Fruit fly (Drosophila melanogaster) whole organism, wandering third instar larva: ENCODE data around the gene CG13738.
A peak's percentile ranks its signal among the peaks of the same experiment; 100 is the strongest.

Experiments
- Abd-B ChIP-seq: fragments of >200 bp; optimal IDR thresholded peaks from 2 replicates; lab custom pipeline; 2017; ENCODE audit warnings: missing biosample characterization, missing genetic modification characterization
- CG32264 ChIP-seq: fragments of 200-800 bp; sonication (Bioruptor generic); optimal IDR thresholded peaks from 2 replicates; lab custom pipeline; 2016; ENCODE audit warnings: missing biosample characterization, missing genetic modification characterization
- CG9705 ChIP-seq: fragments of 200-800 bp; sonication (Bioruptor generic); optimal IDR thresholded peaks from 2 replicates; lab custom pipeline; 2018; ENCODE audit warnings: missing biosample characterization, mild to moderate bottlenecking, missing genetic modification characterization
- CrebA ChIP-seq: fragments of 200-800 bp; sonication (Bioruptor generic); optimal IDR thresholded peaks from 2 replicates; lab custom pipeline; 2016; ENCODE audit warnings: missing biosample characterization, mild to moderate bottlenecking, missing genetic modification characterization, borderline replicate concordance
- Dfd ChIP-seq: fragments of >200 bp; optimal IDR thresholded peaks from 2 replicates; lab custom pipeline; 2017; ENCODE audit warnings: missing biosample characterization, missing genetic modification characterization
- Dif ChIP-seq: fragments of 200-275, 200-300 bp; sonication (Bioruptor generic); optimal IDR thresholded peaks from 2 replicates; lab custom pipeline; 2018; ENCODE audit warnings: missing biosample characterization, missing genetic modification characterization; ENCODE audit not compliant: partially characterized antibody
- GATAd ChIP-seq: sonication (Bioruptor generic); optimal IDR thresholded peaks from 2 replicates; lab custom pipeline; 2016; ENCODE audit warnings: missing biosample characterization, missing genetic modification characterization
- HLH106 ChIP-seq: fragments of 200-800 bp; optimal IDR thresholded peaks from 3 replicates; lab custom pipeline; 2019; ENCODE audit warnings: missing biosample characterization, mild to moderate bottlenecking, missing genetic modification characterization, moderate library complexity
- Hnf4 ChIP-seq: fragments of 200-800 bp; sonication (Bioruptor generic); optimal IDR thresholded peaks from 2 replicates; lab custom pipeline; 2016; ENCODE audit warnings: missing biosample characterization, mild to moderate bottlenecking, missing genetic modification characterization
- Hr78 ChIP-seq: fragments of >200 bp; optimal IDR thresholded peaks from 2 replicates; lab custom pipeline; 2017; ENCODE audit warnings: missing biosample characterization, missing genetic modification characterization
- Hr83 ChIP-seq: fragments of 200-300 bp; sonication (Bioruptor generic); optimal IDR thresholded peaks from 2 replicates; lab custom pipeline; 2016; ENCODE audit warnings: missing biosample characterization, mild to moderate bottlenecking, missing genetic modification characterization, moderate library complexity; ENCODE audit not compliant: poor library complexity, severe bottlenecking
- Jra ChIP-seq: sonication (Bioruptor generic); optimal IDR thresholded peaks from 2 replicates; lab custom pipeline; 2016; ENCODE audit warnings: missing biosample characterization, missing genetic modification characterization
- Mio ChIP-seq: sonication (Bioruptor generic); optimal IDR thresholded peaks from 2 replicates; lab custom pipeline; 2016; ENCODE audit warnings: missing biosample characterization, missing genetic modification characterization
- Myc ChIP-seq: fragments of >200 bp; optimal IDR thresholded peaks from 2 replicates; lab custom pipeline; 2017
- N ChIP-seq: fragments of >200 bp; optimal IDR thresholded peaks from 2 replicates; lab custom pipeline; 2018; ENCODE audit warnings: missing biosample characterization, missing external identifiers, missing genetic modification characterization
- OdsH ChIP-seq: fragments of 200-800 bp; sonication (Bioruptor generic); optimal IDR thresholded peaks from 2 replicates; lab custom pipeline; 2016; ENCODE audit warnings: missing biosample characterization, mild to moderate bottlenecking, missing genetic modification characterization
- Rel ChIP-seq, 2 experiments: fragments of 200-800 bp; sonication (Bioruptor generic) in 1 of 2; optimal IDR thresholded peaks; 2 replicates in 1 of 2; 3 replicates in 1 of 2; lab custom pipeline; 2016 to 2019; ENCODE audit warnings: mild to moderate bottlenecking in 2 of 2, missing biosample characterization in 2 of 2, missing genetic modification characterization in 2 of 2, moderate library complexity in 1 of 2
- Sp1 ChIP-seq: fragments of 200-800 bp; sonication (Bioruptor generic); optimal IDR thresholded peaks from 3 replicates; lab custom pipeline; 2019; ENCODE audit warnings: missing biosample characterization, mild to moderate bottlenecking, missing genetic modification characterization, moderate library complexity
- Vsx2 ChIP-seq: fragments of 200-300, 225-300 bp; sonication (Bioruptor generic); optimal IDR thresholded peaks from 2 replicates; lab custom pipeline; 2018; ENCODE audit warnings: missing biosample characterization, missing genetic modification characterization; ENCODE audit not compliant: partially characterized antibody
- br ChIP-seq: fragments of 200-800 bp; sonication (Bioruptor generic); optimal IDR thresholded peaks from 2 replicates; lab custom pipeline; 2016; ENCODE audit warnings: missing biosample characterization, missing genetic modification characterization
- brk ChIP-seq: fragments of 200-800 bp; sonication (Bioruptor generic); optimal IDR thresholded peaks from 2 replicates; lab custom pipeline; 2016; ENCODE audit warnings: missing biosample characterization, mild to moderate bottlenecking, missing genetic modification characterization
- dl ChIP-seq, 2 experiments: fragments of 175-275, 200-275 bp in 1 of 2; fragments of 200-275 bp in 1 of 2; sonication (Bioruptor generic); optimal IDR thresholded peaks; lab custom pipeline; 2018; ENCODE audit warnings: mild to moderate bottlenecking in 2 of 2, missing biosample characterization in 2 of 2, missing genetic modification characterization in 2 of 2, moderate library complexity in 2 of 2; ENCODE audit not compliant: partially characterized antibody in 2 of 2, insufficient read depth in 1 of 2
- dmrt93B ChIP-seq: fragments of 200-800 bp; sonication (Bioruptor generic); optimal IDR thresholded peaks from 2 replicates; lab custom pipeline; 2018; ENCODE audit warnings: missing biosample characterization, mild to moderate bottlenecking, missing genetic modification characterization
- dsf ChIP-seq: sonication (Bioruptor generic); optimal IDR thresholded peaks from 2 replicates; lab custom pipeline; 2016; ENCODE audit warnings: missing biosample characterization, missing genetic modification characterization, borderline replicate concordance
- ey ChIP-seq: fragments of 200-800 bp; sonication (Bioruptor generic); optimal IDR thresholded peaks from 2 replicates; lab custom pipeline; 2016; ENCODE audit warnings: missing biosample characterization, missing genetic modification characterization
- foxo ChIP-seq, 2 experiments: fragments of 200-800 bp; sonication (Bioruptor generic); optimal IDR thresholded peaks; 2 replicates in 1 of 2; 3 replicates in 1 of 2; lab custom pipeline; 2016 to 2017; ENCODE audit warnings: missing biosample characterization in 2 of 2, missing genetic modification characterization in 2 of 2
- fru ChIP-seq: fragments of 200-800 bp; sonication (Bioruptor generic); optimal IDR thresholded peaks from 3 replicates; lab custom pipeline; 2016; ENCODE audit warnings: missing biosample characterization, mild to moderate bottlenecking, missing genetic modification characterization
- h ChIP-seq: fragments of 200-800 bp; sonication (Bioruptor generic); optimal IDR thresholded peaks from 3 replicates; lab custom pipeline; 2016; ENCODE audit warnings: missing biosample characterization, mild to moderate bottlenecking, missing genetic modification characterization
- jim ChIP-seq: fragments of 175-275, 200-325 bp; sonication (Bioruptor generic); optimal IDR thresholded peaks from 2 replicates; lab custom pipeline; 2016; ENCODE audit warnings: missing biosample characterization, mild to moderate bottlenecking, missing genetic modification characterization
- lola ChIP-seq: fragments of >200 bp; optimal IDR thresholded peaks from 2 replicates; lab custom pipeline; 2017; ENCODE audit warnings: missing biosample characterization, missing genetic modification characterization
- pan ChIP-seq: fragments of >200 bp; optimal IDR thresholded peaks from 2 replicates; lab custom pipeline; 2017
- psq ChIP-seq: fragments of 200-800 bp; sonication (Bioruptor generic); optimal IDR thresholded peaks from 3 replicates; lab custom pipeline; 2017; ENCODE audit warnings: missing biosample characterization, mild to moderate bottlenecking, missing genetic modification characterization, moderate library complexity
- rgr ChIP-seq: fragments of 200-800 bp; sonication (Bioruptor generic); optimal IDR thresholded peaks from 3 replicates; lab custom pipeline; 2016; ENCODE audit warnings: missing biosample characterization, mild to moderate bottlenecking, missing genetic modification characterization
- sage ChIP-seq: fragments of 200-800 bp; sonication (Bioruptor generic); optimal IDR thresholded peaks from 2 replicates; lab custom pipeline; 2016; ENCODE audit warnings: missing biosample characterization, mild to moderate bottlenecking, missing genetic modification characterization
- sv ChIP-seq: fragments of 200-800 bp; sonication (Bioruptor generic); optimal IDR thresholded peaks from 3 replicates; lab custom pipeline; 2016; ENCODE audit warnings: missing biosample characterization, missing genetic modification characterization
- tai ChIP-seq: sonication (Bioruptor generic); optimal IDR thresholded peaks from 2 replicates; lab custom pipeline; 2016; ENCODE audit warnings: missing biosample characterization, missing genetic modification characterization
- usp ChIP-seq: fragments of >200 bp; optimal IDR thresholded peaks from 2 replicates; lab custom pipeline; 2017; ENCODE audit warnings: missing biosample characterization, missing genetic modification characterization
- woc ChIP-seq: sonication (Bioruptor generic); optimal IDR thresholded peaks from 2 replicates; lab custom pipeline; 2016; ENCODE audit warnings: missing biosample characterization, mild to moderate bottlenecking, missing genetic modification characterization

Gene CG13738

dm6 chr3L:13938470-13939150 lies 34.7 kb downstream of the CG13738 start:
- TF ChIP-seq HLH106 (tag; lab: Kevin White, UChicago), result peak; percentile 93
- peak; percentile 40 for TF ChIP-seq dsf (GFP tag; lab: Kevin White, UChicago)
- TF ChIP-seq Myc (lab: Kevin White, UChicago), result no peak
- TF ChIP-seq CG32264 (GFP tag; lab: Kevin White, UChicago), result no peak
- TF ChIP-seq GATAd (GFP tag; lab: Kevin White, UChicago), result peak; percentile 65
- peak; percentile 92 for TF ChIP-seq CG9705 (GFP tag; lab: Kevin White, UChicago)
- peak; percentile 93 for TF ChIP-seq woc
- no peak for TF ChIP-seq usp (GFP tag; lab: Kevin White, UChicago)
- TF ChIP-seq fru (GFP tag; lab: Kevin White, UChicago), result peak; percentile 93
- no peak for TF ChIP-seq tai (GFP tag; lab: Kevin White, UChicago)
- no peak for TF ChIP-seq Abd-B (GFP tag; lab: Kevin White, UChicago)
- TF ChIP-seq sv (GFP tag; lab: Kevin White, UChicago), result peak; percentile 90
- no peak for TF ChIP-seq CrebA
- peak; percentile 94 for TF ChIP-seq ey (GFP tag; lab: Kevin White, UChicago)
- peak; percentile 62 for TF ChIP-seq sage (GFP tag; lab: Kevin White, UChicago)
- no peak for TF ChIP-seq jim (GFP tag; lab: Kevin White, UChicago)
- TF ChIP-seq rgr (GFP tag; lab: Kevin White, UChicago), result peak; percentile 82
- TF ChIP-seq lola, result no peak
- peak; percentile 58 for TF ChIP-seq Jra (GFP tag; lab: Kevin White, UChicago)
- peak; percentile 64 for TF ChIP-seq Hr83 (GFP tag; lab: Kevin White, UChicago)
- TF ChIP-seq pan, result no peak
- peak; percentile 42 for TF ChIP-seq Mio (GFP tag; lab: Kevin White, UChicago)
- peak; percentile 41 for TF ChIP-seq brk
- TF ChIP-seq psq, result peak; percentile 91
- peak; percentile 93 for TF ChIP-seq dmrt93B (GFP tag; lab: Kevin White, UChicago)
- TF ChIP-seq Dfd (GFP tag; lab: Kevin White, UChicago), result no peak
- peak; percentile 92 for TF ChIP-seq h
- TF ChIP-seq Dif (GFP tag; lab: Kevin White, UChicago), result peak; percentile 71
- peak; percentile 93 for TF ChIP-seq br (GFP tag; lab: Kevin White, UChicago)
- TF ChIP-seq Sp1 (GFP tag; lab: Kevin White, UChicago), result peak; percentile 96
- no peak for TF ChIP-seq Vsx2 (GFP tag; lab: Kevin White, UChicago)
- no peak for TF ChIP-seq Hr78 (GFP tag; lab: Kevin White, UChicago)
- peak; percentile 89 for TF ChIP-seq OdsH (GFP tag; lab: Kevin White, UChicago)
- TF ChIP-seq N (GFP tag; lab: Kevin White, UChicago), result no peak
- peak; percentile 31 to 92 for TF ChIP-seq foxo (GFP tag; optimal IDR thresholded peaks at IDR 0.05; lab: Kevin White, UChicago)
- TF ChIP-seq Rel (GFP tag; optimal IDR thresholded peaks at IDR 0.05; lab: Kevin White, UChicago), result no peak
- TF ChIP-seq Rel (tag; optimal IDR thresholded peaks at IDR 0.05; lab: Kevin White, UChicago), result no peak
- peak in 1 of 2 experiments; percentile 51 for TF ChIP-seq dl (GFP tag; optimal IDR thresholded peaks at IDR 0.05; lab: Kevin White, UChicago; ENCODE audit: insufficient read depth in 1 of 2, partially characterized antibody in 2 of 2)
- peak; percentile 72 for TF ChIP-seq Hnf4 (GFP tag; lab: Kevin White, UChicago)

- TF ChIP-seq foxo (GFP tag; optimal IDR thresholded peaks at IDR 0.05; lab: Kevin White, UChicago) (no peak), CG32264 (GFP tag; lab: Kevin White, UChicago) (no peak), Hr83 (GFP tag; lab: Kevin White, UChicago) (no peak), Dif (GFP tag; lab: Kevin White, UChicago) (no peak), OdsH (GFP tag; lab: Kevin White, UChicago) (no peak), dsf (GFP tag; lab: Kevin White, UChicago) (no peak), pan (no peak), CrebA (no peak), N (GFP tag; lab: Kevin White, UChicago) (no peak)
- TF ChIP-seq, all 38 proteins: peak for 0
Observed at dm6 chr3L:13936771-13937170, 36.5 kb downstream of the CG13738 start.
